Worm (Caenorhabditis elegans) whole organism, early embryonic: ENCODE measurements around the gene pigs-1.

Experiments
- B0310.2 ChIP-seq: sonication (generic microtip); optimal IDR thresholded peaks from 2 replicates; lab custom pipeline; 2016; ENCODE audit warnings: mild to moderate bottlenecking, missing genetic modification characterization, missing compliant biosample characterization
- F13C5.2 ChIP-seq: sonication (generic microtip); optimal IDR thresholded peaks from 2 replicates; lab custom pipeline; 2017; ENCODE audit warnings: mild to moderate bottlenecking, missing genetic modification characterization, inconsistent platforms, missing compliant biosample characterization
- aly-1 ChIP-seq: sonication (generic microtip); optimal IDR thresholded peaks from 2 replicates; lab custom pipeline; 2016; ENCODE audit warnings: missing genetic modification characterization, missing compliant biosample characterization
- ama-1 ChIP-seq: fragments of 150-350 bp; optimal IDR thresholded peaks from 2 replicates; lab custom pipeline; 2014
- ceh-13 ChIP-seq: fragments of 200-800 bp; sonication (Bioruptor generic); optimal IDR thresholded peaks from 2 replicates; lab custom pipeline; 2018; ENCODE audit warnings: mild to moderate bottlenecking, missing genetic modification characterization, missing compliant biosample characterization
- ceh-36 ChIP-seq: sonication (generic microtip); optimal IDR thresholded peaks from 2 replicates; lab custom pipeline; 2016; ENCODE audit warnings: missing genetic modification characterization, inconsistent platforms, missing compliant biosample characterization
- ets-7 ChIP-seq: sonication (generic microtip); optimal IDR thresholded peaks from 2 replicates; lab custom pipeline; 2016; ENCODE audit warnings: missing genotype, missing genetic modification characterization, missing compliant biosample characterization
- flt-1 ChIP-seq: fragments of 200-800 bp; sonication (Bioruptor generic); IDR thresholded peaks from 2 replicates; pipeline ENCODE4 v1.3.6; 2022; ENCODE audit warnings: missing genetic modification characterization, missing compliant biosample characterization
- hmbx-1 ChIP-seq: sonication (generic microtip); optimal IDR thresholded peaks from 2 replicates; lab custom pipeline; 2016; ENCODE audit warnings: mild to moderate bottlenecking, missing genetic modification characterization, missing compliant biosample characterization
- hmg-4 ChIP-seq: fragments of 200-800 bp; sonication (Bioruptor generic); optimal IDR thresholded peaks from 2 replicates; lab custom pipeline; 2018; ENCODE audit warnings: mild to moderate bottlenecking, missing genetic modification characterization, missing compliant biosample characterization
- hnd-1 ChIP-seq: sonication (generic microtip); optimal IDR thresholded peaks from 2 replicates; lab custom pipeline; 2016; ENCODE audit warnings: missing genetic modification characterization, missing compliant biosample characterization
- pes-1 ChIP-seq: fragments of 200-800 bp; sonication (Bioruptor generic); IDR thresholded peaks from 2 replicates; pipeline ENCODE4 v1.3.6; 2022; ENCODE audit warnings: missing genetic modification reagents, missing genetic modification characterization, missing compliant biosample characterization
- scrt-1 ChIP-seq: fragments of 200-800 bp; sonication (Bioruptor generic); IDR thresholded peaks from 2 replicates; pipeline ENCODE4 v1.3.6; 2022; ENCODE audit warnings: missing genetic modification characterization, missing compliant biosample characterization
- sea-1 ChIP-seq: fragments of 200-800 bp; sonication (Bioruptor generic); conservative IDR thresholded peaks from 2 replicates; pipeline ENCODE4 v1.3.6; 2022; ENCODE audit warnings: missing genetic modification characterization, missing compliant biosample characterization
- tbx-11 ChIP-seq: fragments of 200-800 bp; sonication (Bioruptor generic); IDR thresholded peaks from 2 replicates; pipeline ENCODE4 v1.3.6; 2022; ENCODE audit warnings: missing genetic modification characterization, missing compliant biosample characterization
- tbx-37 ChIP-seq: fragments of 200-800 bp; sonication (Bioruptor generic); conservative IDR thresholded peaks from 2 replicates; pipeline ENCODE4 v1.3.6; 2022; ENCODE audit warnings: missing genetic modification reagents, missing genetic modification characterization, missing compliant biosample characterization
- tra-4 ChIP-seq: sonication (generic microtip); optimal IDR thresholded peaks from 2 replicates; lab custom pipeline; 2017; ENCODE audit warnings: missing genetic modification characterization, missing compliant biosample characterization

The pigs-1 gene

DNA sequence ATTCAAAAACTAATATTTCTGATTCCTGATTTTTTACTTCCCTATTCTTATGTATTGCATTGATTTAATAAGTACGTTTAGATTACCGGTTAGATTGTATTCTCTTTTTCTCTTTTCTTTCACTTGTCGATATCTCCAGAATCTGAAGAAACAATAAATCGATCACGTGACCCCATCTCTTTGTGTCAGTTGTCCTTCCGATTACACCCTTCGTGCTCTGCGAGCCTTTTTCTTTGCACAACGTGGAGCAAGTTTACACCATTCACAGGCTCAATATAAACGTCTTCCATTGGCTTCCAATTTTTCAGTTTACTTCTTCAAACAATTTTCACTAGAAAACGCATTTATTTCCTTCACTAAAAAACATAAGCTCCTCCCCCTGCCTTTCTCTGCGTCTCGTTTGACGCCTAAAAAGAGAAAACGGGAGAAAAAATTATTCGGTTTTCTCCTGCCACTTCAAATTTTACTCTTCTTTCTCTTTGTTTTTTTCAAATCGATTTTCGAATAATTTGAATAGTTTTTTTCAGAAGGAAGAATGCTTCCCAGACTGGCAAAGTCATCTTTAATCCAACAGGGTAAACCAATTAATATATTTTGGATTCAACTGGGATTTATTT is 31.4 kb upstream of the pigs-1 start, which contains the start of gene gta-1:
Gene gta-1 (plus strand): TSS at position 528 of the 617 bp plus-strand sequence.
- no peak for TF ChIP-seq scrt-1 (GFP tag; lab: Robert Waterston, UW)
- no peak for TF ChIP-seq ets-7 (tag; lab: Kevin White, UChicago)
- no peak for TF ChIP-seq aly-1 (tag; lab: Kevin White, UChicago)
- TF ChIP-seq tbx-37 (GFP tag; lab: Robert Waterston, UW), result no peak
- TF ChIP-seq hmbx-1 (tag; lab: Kevin White, UChicago), result no peak
- TF ChIP-seq ama-1 (lab: Kevin White, UChicago), result no peak
- TF ChIP-seq hnd-1 (tag; lab: Kevin White, UChicago), result no peak
- no peak for TF ChIP-seq hmg-4 (GFP tag; lab: Kevin White, UChicago)
- no peak for TF ChIP-seq sea-1 (GFP tag; lab: Robert Waterston, UW)
- no peak for TF ChIP-seq ceh-13 (GFP tag; lab: Kevin White, UChicago)
- TF ChIP-seq F13C5.2 (tag; lab: Kevin White, UChicago), result no peak
- no peak for TF ChIP-seq pes-1
- no peak for TF ChIP-seq ceh-36
- TF ChIP-seq B0310.2 (tag; lab: Kevin White, UChicago), result no peak

DNA sequence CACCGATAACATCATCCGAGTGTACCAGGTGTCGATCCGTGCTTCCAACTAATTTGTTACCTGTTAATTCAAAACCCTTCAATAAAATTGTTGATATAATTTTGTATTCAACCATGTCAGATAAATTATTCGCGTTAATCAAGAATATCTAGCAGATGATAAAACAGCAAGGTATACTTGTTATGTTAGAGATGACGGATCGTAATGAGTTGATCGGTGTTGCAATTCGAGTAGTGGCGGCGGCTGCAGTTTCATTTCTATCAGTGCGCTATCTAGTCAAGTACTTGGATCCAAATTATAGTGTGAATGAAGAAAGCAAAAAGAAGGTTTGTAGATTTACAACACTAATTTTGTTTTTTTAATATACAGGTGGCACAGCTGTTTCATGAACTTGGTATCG is 28.9 kb upstream of the pigs-1 start, which contains the start of gene mspn-1:
Gene mspn-1 (plus strand): TSS at position 190 of the 400 bp plus-strand sequence.
- TF ChIP-seq ets-7 (tag; lab: Kevin White, UChicago), result no peak
- TF ChIP-seq sea-1 (GFP tag; lab: Robert Waterston, UW), result no peak
- TF ChIP-seq B0310.2 (tag; lab: Kevin White, UChicago), result no peak
- TF ChIP-seq tbx-11 (GFP tag; lab: Robert Waterston, UW), result no peak
- no peak for TF ChIP-seq ceh-13 (GFP tag; lab: Kevin White, UChicago)
- TF ChIP-seq tbx-37 (GFP tag; lab: Robert Waterston, UW), result no peak
- no peak for TF ChIP-seq aly-1 (tag; lab: Kevin White, UChicago)
- no peak for TF ChIP-seq F13C5.2 (tag; lab: Kevin White, UChicago)
- TF ChIP-seq tra-4 (tag; lab: Kevin White, UChicago), result no peak
- TF ChIP-seq scrt-1 (GFP tag; lab: Robert Waterston, UW), result no peak
- no peak for TF ChIP-seq ama-1 (lab: Kevin White, UChicago)
- no peak for TF ChIP-seq ceh-36
- TF ChIP-seq hnd-1 (tag; lab: Kevin White, UChicago), result no peak
- TF ChIP-seq flt-1 (GFP tag; lab: Robert Waterston, UW), result no peak
- no peak for TF ChIP-seq hmbx-1 (tag; lab: Kevin White, UChicago)
- TF ChIP-seq pes-1, result no peak
- TF ChIP-seq hmg-4 (GFP tag; lab: Kevin White, UChicago), result no peak

ce11 chrIV:10176252-10176730 is 27.5 kb upstream of the pigs-1 start, which contains the start of gene rack-1:
TSS of gene rack-1 (plus strand) at chrIV:10176680.
- no peak for TF ChIP-seq hmbx-1 (tag; lab: Kevin White, UChicago)
- TF ChIP-seq hnd-1 (tag; lab: Kevin White, UChicago), result no peak
- TF ChIP-seq ets-7 (tag; lab: Kevin White, UChicago), result no peak
- no peak for TF ChIP-seq tra-4 (tag; lab: Kevin White, UChicago)
- no peak for TF ChIP-seq B0310.2 (tag; lab: Kevin White, UChicago)
- no peak for TF ChIP-seq ceh-36
- no peak for TF ChIP-seq sea-1 (GFP tag; lab: Robert Waterston, UW)
- no peak for TF ChIP-seq pes-1
- TF ChIP-seq scrt-1 (GFP tag; lab: Robert Waterston, UW), result no peak
- TF ChIP-seq tbx-37 (GFP tag; lab: Robert Waterston, UW), result no peak
- TF ChIP-seq tbx-11 (GFP tag; lab: Robert Waterston, UW), result no peak
- no peak for TF ChIP-seq flt-1 (GFP tag; lab: Robert Waterston, UW)
- TF ChIP-seq ama-1 (lab: Kevin White, UChicago), result no peak

- TF ChIP-seq tra-4 (tag; lab: Kevin White, UChicago) (no peak), ceh-36 (peak; percentile 28), ceh-13 (GFP tag; lab: Kevin White, UChicago) (no peak), hmg-4 (GFP tag; lab: Kevin White, UChicago) (peak; percentile 79), B0310.2 (tag; lab: Kevin White, UChicago) (peak; percentile 45)
Measured at ce11 chrIV:10174932-10175732, 26.3 kb upstream of the pigs-1 start.

- no peak for TF ChIP-seq ama-1 (lab: Kevin White, UChicago)
- no peak for TF ChIP-seq flt-1 (GFP tag; lab: Robert Waterston, UW)
- TF ChIP-seq tbx-11 (GFP tag; lab: Robert Waterston, UW), result no peak
- TF ChIP-seq B0310.2 (tag; lab: Kevin White, UChicago), result no peak
- TF ChIP-seq pes-1, result no peak
- TF ChIP-seq ceh-36, result no peak
- no peak for TF ChIP-seq F13C5.2 (tag; lab: Kevin White, UChicago)
- no peak for TF ChIP-seq aly-1 (tag; lab: Kevin White, UChicago)
- no peak for TF ChIP-seq ets-7 (tag; lab: Kevin White, UChicago)
- no peak for TF ChIP-seq scrt-1 (GFP tag; lab: Robert Waterston, UW)
- TF ChIP-seq tra-4 (tag; lab: Kevin White, UChicago), result no peak
- no peak for TF ChIP-seq sea-1 (GFP tag; lab: Robert Waterston, UW)
- TF ChIP-seq hmbx-1 (tag; lab: Kevin White, UChicago), result no peak
- TF ChIP-seq tbx-37 (GFP tag; lab: Robert Waterston, UW), result no peak
- TF ChIP-seq ceh-13 (GFP tag; lab: Kevin White, UChicago), result no peak
- TF ChIP-seq hmg-4 (GFP tag; lab: Kevin White, UChicago), result no peak
- TF ChIP-seq hnd-1 (tag; lab: Kevin White, UChicago), result no peak
Measured at ce11 chrIV:10174328-10174727, 25.5 kb upstream of the pigs-1 start, which contains the start of gene pxf-1. TSS of gene pxf-1 (minus strand) at chrIV:10174341.

DNA sequence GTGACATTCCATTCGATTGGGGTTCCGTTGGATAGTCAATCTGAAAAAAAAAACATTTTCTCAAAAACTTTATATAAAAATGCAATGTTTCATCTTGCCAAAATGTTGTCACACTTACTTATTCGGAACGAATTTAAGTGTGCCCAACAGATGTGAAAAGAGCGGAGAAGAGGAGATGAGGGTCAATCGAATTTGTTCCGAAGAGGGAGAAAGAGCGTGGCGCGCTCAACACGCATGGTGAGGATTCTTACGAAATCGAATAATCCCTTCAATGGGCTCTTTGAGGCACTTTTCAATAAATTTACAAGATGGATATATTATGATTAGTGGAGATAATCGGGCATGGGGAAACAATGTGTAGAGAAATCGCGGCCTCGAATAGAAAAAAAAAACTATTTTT is 22.0 kb upstream of the pigs-1 start:
- TF ChIP-seq tra-4 (tag; lab: Kevin White, UChicago) (no peak), ceh-36 (no peak), scrt-1 (GFP tag; lab: Robert Waterston, UW) (no peak), F13C5.2 (tag; lab: Kevin White, UChicago) (no peak), hnd-1 (tag; lab: Kevin White, UChicago) (no peak), aly-1 (tag; lab: Kevin White, UChicago) (no peak), flt-1 (GFP tag; lab: Robert Waterston, UW) (no peak), tbx-11 (GFP tag; lab: Robert Waterston, UW) (no peak), ama-1 (lab: Kevin White, UChicago) (no peak), tbx-37 (GFP tag; lab: Robert Waterston, UW) (no peak), hmbx-1 (tag; lab: Kevin White, UChicago) (no peak), ets-7 (tag; lab: Kevin White, UChicago) (no peak), B0310.2 (tag; lab: Kevin White, UChicago) (no peak), hmg-4 (GFP tag; lab: Kevin White, UChicago) (no peak), ceh-13 (GFP tag; lab: Kevin White, UChicago) (no peak), pes-1 (no peak), sea-1 (GFP tag; lab: Robert Waterston, UW) (no peak)
